Comparison of ENCODE assay signal across 5 worm cellular contexts in the genomic region with DNA sequence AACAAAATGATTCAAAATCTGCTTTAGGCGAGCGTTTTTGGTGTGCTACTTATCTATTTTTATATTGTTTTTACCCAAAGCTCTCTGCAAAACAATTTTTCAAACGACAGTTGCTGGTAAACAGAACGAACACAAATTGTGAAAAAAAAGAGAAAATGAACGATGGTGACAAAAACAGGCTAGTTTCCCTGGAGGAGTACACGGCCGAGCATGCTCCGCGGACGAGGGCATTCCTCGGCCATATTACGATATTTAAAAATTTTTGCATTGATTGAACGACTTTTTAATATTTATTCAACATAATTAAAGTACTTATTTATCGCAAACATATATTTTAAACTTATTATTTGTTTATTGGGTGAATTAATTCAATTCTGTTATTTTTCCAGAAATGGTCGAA.
A peak's percentile ranks its signal among the peaks of the same experiment; 100 is the strongest.
TF ChIP-seq lines count a peak whose summit lies in the region.

Gene tpp-2 (minus strand): TSS at position 157 of the 400 bp plus-strand sequence.
Gene rbbp-5 (plus strand): TSS at position 390 of the 400 bp plus-strand sequence.

TF ChIP-seq in whole organism, L1 larva, 84 proteins besides CTCF, POLR2A, EP300 and RAD21 (continues in another document):
- TF ChIP-seq lin-15B (tag; optimal IDR thresholded peaks at IDR 0.05; lab: Kevin White, UChicago), result peak; percentile 6
- no peak for TF ChIP-seq aha-1 (tag; optimal IDR thresholded peaks at IDR 0.05; lab: Kevin White, UChicago)
- peak; percentile 66 for TF ChIP-seq xbp-1 (tag; optimal IDR thresholded peaks at IDR 0.05; lab: Kevin White, UChicago)
- peak; percentile 50 for TF ChIP-seq C04F5.9 (tag; optimal IDR thresholded peaks at IDR 0.05; lab: Kevin White, UChicago)
- TF ChIP-seq sox-4 (tag; optimal IDR thresholded peaks at IDR 0.05; lab: Kevin White, UChicago), result no peak
- TF ChIP-seq lsy-2 (tag; optimal IDR thresholded peaks at IDR 0.05; lab: Kevin White, UChicago), result peak; percentile 63 to 73
- no peak for TF ChIP-seq ceh-88 (GFP tag; IDR thresholded peaks at IDR 0.05; lab: Robert Waterston, UW)
- TF ChIP-seq ama-1 (optimal IDR thresholded peaks at IDR 0.05; lab: Kevin White, UChicago), result no peak
- TF ChIP-seq aly-2 (tag; optimal IDR thresholded peaks at IDR 0.05; lab: Kevin White, UChicago), result no peak
- TF ChIP-seq nhr-12 (tag; optimal IDR thresholded peaks at IDR 0.05; lab: Kevin White, UChicago), result no peak
- TF ChIP-seq isw-1 (GFP tag; IDR thresholded peaks at IDR 0.05; lab: Robert Waterston, UW), result no peak; the same call in 1 of the 2 replicates
- no peak for TF ChIP-seq zip-4 (GFP tag; optimal IDR thresholded peaks at IDR 0.05; lab: Kevin White, UChicago)
- TF ChIP-seq unc-86 (tag; optimal IDR thresholded peaks at IDR 0.05; lab: Kevin White, UChicago), result peak; percentile 34
- peak; percentile 72 for TF ChIP-seq skn-1 (tag; optimal IDR thresholded peaks at IDR 0.05; lab: Kevin White, UChicago)
- peak; percentile 42 for TF ChIP-seq mep-1 (tag; optimal IDR thresholded peaks at IDR 0.05; lab: Kevin White, UChicago)
- peak; percentile 53 to 75 (median 67) for TF ChIP-seq dpl-1 (GFP tag; optimal IDR thresholded peaks at IDR 0.05; lab: Kevin White, UChicago)
- peak; percentile 58 for TF ChIP-seq irx-1 (tag; optimal IDR thresholded peaks at IDR 0.05; lab: Kevin White, UChicago)

TF ChIP-seq in whole organism, L3 larva, 47 proteins besides CTCF, POLR2A, EP300 and RAD21 (continues in another document):
- TF ChIP-seq nhr-25 (tag; optimal IDR thresholded peaks at IDR 0.05; lab: Kevin White, UChicago) (peak; percentile 0), sea-2 (GFP tag; optimal IDR thresholded peaks at IDR 0.05; lab: Kevin White, UChicago) (no peak), skn-1 (tag; optimal IDR thresholded peaks at IDR 0.05; lab: Kevin White, UChicago) (peak; percentile 44), daf-12 (tag; optimal IDR thresholded peaks at IDR 0.05; lab: Kevin White, UChicago) (no peak), mml-1 (tag; optimal IDR thresholded peaks at IDR 0.05; lab: Kevin White, UChicago) (no peak), fkh-10 (GFP tag; optimal IDR thresholded peaks at IDR 0.05; lab: Kevin White, UChicago) (no peak), ceh-82 (tag; optimal IDR thresholded peaks at IDR 0.05; lab: Kevin White, UChicago) (no peak), unc-62 (GFP tag; optimal IDR thresholded peaks at IDR 0.05; lab: Kevin White, UChicago) (no peak), lin-39 (tag; optimal IDR thresholded peaks at IDR 0.05; lab: Kevin White, UChicago) (no peak), nhr-43 (tag; optimal IDR thresholded peaks at IDR 0.05; lab: Kevin White, UChicago; ENCODE audit: poor library complexity, severe bottlenecking) (peak; percentile 65), ceh-28 (tag; optimal IDR thresholded peaks at IDR 0.05; lab: Kevin White, UChicago) (no peak), nhr-11 (tag; optimal IDR thresholded peaks at IDR 0.05; lab: Kevin White, UChicago) (no peak), ztf-4 (tag; optimal IDR thresholded peaks at IDR 0.05; lab: Kevin White, UChicago) (no peak), unc-39 (tag; optimal IDR thresholded peaks at IDR 0.05; lab: Kevin White, UChicago) (no peak), pqm-1 (tag; optimal IDR thresholded peaks at IDR 0.05; lab: Kevin White, UChicago) (peak; percentile 20), nhr-76 (tag; optimal IDR thresholded peaks at IDR 0.05; lab: Kevin White, UChicago) (no peak), lin-15B (tag; optimal IDR thresholded peaks at IDR 0.05; lab: Kevin White, UChicago) (peak; percentile 69), nfya-1 (tag; optimal IDR thresholded peaks at IDR 0.05; lab: Kevin White, UChicago; ENCODE audit: insufficient read depth) (no peak)

TF ChIP-seq in whole organism, early embryonic, 17 proteins besides CTCF, POLR2A, EP300 and RAD21:
- TF ChIP-seq tbx-37 (GFP tag; conservative IDR thresholded peaks at IDR 0.05; lab: Robert Waterston, UW) (peak; percentile 57; the same call in 1 of the 2 replicates), hmg-4 (GFP tag; optimal IDR thresholded peaks at IDR 0.05; lab: Kevin White, UChicago) (no peak), scrt-1 (GFP tag; IDR thresholded peaks at IDR 0.05; lab: Robert Waterston, UW) (no peak), tra-4 (tag; optimal IDR thresholded peaks at IDR 0.05; lab: Kevin White, UChicago) (no peak), B0310.2 (tag; optimal IDR thresholded peaks at IDR 0.05; lab: Kevin White, UChicago) (no peak), ets-7 (tag; optimal IDR thresholded peaks at IDR 0.05; lab: Kevin White, UChicago) (no peak), hnd-1 (tag; optimal IDR thresholded peaks at IDR 0.05; lab: Kevin White, UChicago) (no peak), flt-1 (GFP tag; IDR thresholded peaks at IDR 0.05; lab: Robert Waterston, UW) (no peak)
TF ChIP-seq in whole organism, early embryonic: peak in this region for 1.

TF ChIP-seq in whole organism, midembryonic, 9 proteins besides CTCF, POLR2A, EP300 and RAD21:
- TF ChIP-seq ref-1 (GFP tag; conservative IDR thresholded peaks at IDR 0.05; lab: Robert Waterston, UW), result no peak
- 0 out of 2 replicates have a peak, but pooled peaks have one; percentile 47 for TF ChIP-seq flt-1 (GFP tag; IDR thresholded peaks at IDR 0.05; lab: Robert Waterston, UW)
- 0 out of 2 replicates have a peak, but pooled peaks have one; percentile 17 for TF ChIP-seq T22C8.4 (GFP tag; IDR thresholded peaks at IDR 0.05; lab: Robert Waterston, UW)

TF ChIP-seq in whole organism, young adult, 124 proteins besides CTCF, POLR2A, EP300 and RAD21:
- TF ChIP-seq hmg-1.2 (GFP tag; IDR thresholded peaks at IDR 0.05; lab: Robert Waterston, UW), result peak; percentile 25; the same call in 1 of the 2 replicates
- peak in 1 of 2 experiments; percentile 29 for TF ChIP-seq rec-8 (tag; optimal IDR thresholded peaks at IDR 0.05; lab: Kevin White, UChicago)
- no peak for TF ChIP-seq lag-1 (GFP tag; IDR thresholded peaks at IDR 0.05; lab: Robert Waterston, UW)
- TF ChIP-seq F33H1.4 (GFP tag; IDR thresholded peaks at IDR 0.05; lab: Robert Waterston, UW), result no peak
- no peak for TF ChIP-seq snpc-4 (GFP tag; optimal IDR thresholded peaks at IDR 0.05; lab: Kevin White, UChicago)
- TF ChIP-seq snpc-4 (tag; optimal IDR thresholded peaks at IDR 0.05; lab: Kevin White, UChicago), result peak in 1 of 4 experiments; percentile 49
- TF ChIP-seq akir-1 (GFP tag; optimal IDR thresholded peaks at IDR 0.05; lab: Kevin White, UChicago), result no peak
- peak; percentile 70; the same call in 1 of the 2 replicates for TF ChIP-seq dox-1 (GFP tag; IDR thresholded peaks at IDR 0.05; lab: Robert Waterston, UW)
- no peak for TF ChIP-seq Y53G8AR.9 (GFP tag; conservative IDR thresholded peaks at IDR 0.05; lab: Robert Waterston, UW)
- 0 out of 2 replicates have a peak, but pooled peaks have one; percentile 24 for TF ChIP-seq ceh-100 (GFP tag; IDR thresholded peaks at IDR 0.05; lab: Robert Waterston, UW)
- TF ChIP-seq ceh-79 (tag; optimal IDR thresholded peaks at IDR 0.05; lab: Kevin White, UChicago), result no peak
- 0 out of 2 replicates have a peak, but pooled peaks have one; percentile 15 for TF ChIP-seq bed-2 (GFP tag; IDR thresholded peaks at IDR 0.05; lab: Robert Waterston, UW)
- TF ChIP-seq madf-6 (GFP tag; IDR thresholded peaks at IDR 0.05; lab: Robert Waterston, UW), result peak; percentile 43; the same call in 1 of the 2 replicates
- TF ChIP-seq F23B12.7 (tag; optimal IDR thresholded peaks at IDR 0.05; lab: Kevin White, UChicago; ENCODE audit: insufficient read depth), result peak; percentile 81
- peak; percentile 32; the same call in 1 of the 2 replicates for TF ChIP-seq D2030.7 (GFP tag; IDR thresholded peaks at IDR 0.05; lab: Robert Waterston, UW)
- TF ChIP-seq ztf-18 (tag; optimal IDR thresholded peaks at IDR 0.05; lab: Kevin White, UChicago), result peak; percentile 44
- TF ChIP-seq ztf-25 (GFP tag; IDR thresholded peaks at IDR 0.05; lab: Robert Waterston, UW), result 0 out of 2 replicates have a peak, but pooled peaks have one; percentile 31
- no peak for TF ChIP-seq F49E8.2 (tag; optimal IDR thresholded peaks at IDR 0.05; lab: Kevin White, UChicago; ENCODE audit: insufficient read depth)
- TF ChIP-seq aptf-2 (GFP tag; conservative IDR thresholded peaks at IDR 0.05; lab: Robert Waterston, UW), result peak; percentile 55; the same call in 1 of the 2 replicates
- peak; percentile 72 for TF ChIP-seq ceh-27 (GFP tag; optimal IDR thresholded peaks at IDR 0.05; lab: Kevin White, UChicago)
- TF ChIP-seq Y67H2A.10 (GFP tag; conservative IDR thresholded peaks at IDR 0.05; lab: Robert Waterston, UW), result 0 out of 2 replicates have a peak, but pooled peaks have one; percentile 39
- TF ChIP-seq ccch-3 (GFP tag; optimal IDR thresholded peaks at IDR 0.05; lab: Kevin White, UChicago), result peak; percentile 4
- no peak for TF ChIP-seq ceh-91 (GFP tag; IDR thresholded peaks at IDR 0.05; lab: Robert Waterston, UW)
- no peak for TF ChIP-seq xnd-1 (tag; optimal IDR thresholded peaks at IDR 0.05; lab: Kevin White, UChicago)
- TF ChIP-seq attf-3 (GFP tag; conservative IDR thresholded peaks at IDR 0.05; lab: Robert Waterston, UW), result peak; percentile 65
- TF ChIP-seq attf-5 (GFP tag; optimal IDR thresholded peaks at IDR 0.05; lab: Kevin White, UChicago), result peak; percentile 38
- no peak for TF ChIP-seq tbx-9 (tag; optimal IDR thresholded peaks at IDR 0.05; lab: Kevin White, UChicago; ENCODE audit: borderline replicate concordance)
- TF ChIP-seq ZK185.1 (tag; optimal IDR thresholded peaks at IDR 0.05; lab: Kevin White, UChicago; ENCODE audit: poor library complexity, severe bottlenecking), result peak; percentile 81
- no peak for TF ChIP-seq Y53F4B.3 (GFP tag; IDR thresholded peaks at IDR 0.05; lab: Robert Waterston, UW)
- peak; percentile 49 for TF ChIP-seq lsl-1 (GFP tag; optimal IDR thresholded peaks at IDR 0.05; lab: Kevin White, UChicago)
- peak; percentile 18 for TF ChIP-seq snpc-3.4 (tag; optimal IDR thresholded peaks at IDR 0.05; lab: Kevin White, UChicago)
- peak; percentile 55 for TF ChIP-seq unc-130 (GFP tag; optimal IDR thresholded peaks at IDR 0.05; lab: Kevin White, UChicago)
- peak; percentile 27 for TF ChIP-seq him-1 (tag; optimal IDR thresholded peaks at IDR 0.05; lab: Kevin White, UChicago)
- peak; percentile 48 for TF ChIP-seq madf-8 (GFP tag; conservative IDR thresholded peaks at IDR 0.05; lab: Robert Waterston, UW)
- TF ChIP-seq snpc-1.3 (tag; optimal IDR thresholded peaks at IDR 0.05; lab: Kevin White, UChicago; ENCODE audit: insufficient read depth), result peak; percentile 27
TF ChIP-seq in whole organism, young adult: peak in this region for 24.

Comparison
In these comparisons a context has a peak if more than half of its experiments do, and no peak if none do; other contexts are left out.
1. Of the 8 proteins assayed by ChIP-seq in both whole organism, young adult and whole organism, L1 larva: peak only in whole organism, young adult: unc-130; only in whole organism, L1 larva: dpl-1, efl-1, lin-35 and nhr-90; in both: none; in neither: 2; mixed calls (peak in some experiments, not most) for 1.